Worm (Caenorhabditis elegans) whole organism, L2 larva: ENCODE data around the gene T26H5.9.
A peak's percentile ranks its signal among the peaks of the same experiment; 100 is the strongest.

Source experiments
- ama-1 ChIP-seq: fragments of 150-350 bp; optimal IDR thresholded peaks from 2 replicates; lab custom pipeline; 2018; ENCODE audit warnings: inconsistent platforms
- ceh-82 ChIP-seq: fragments of 150-350 bp; optimal IDR thresholded peaks from 2 replicates; lab custom pipeline; 2014; ENCODE audit warnings: missing biosample characterization, missing genetic modification characterization
- crh-2 ChIP-seq: sonication (generic microtip); optimal IDR thresholded peaks from 2 replicates; lab custom pipeline; 2017; ENCODE audit warnings: missing biosample characterization, missing genetic modification characterization
- fos-1 ChIP-seq: fragments of 150-350 bp; optimal IDR thresholded peaks from 2 replicates; lab custom pipeline; 2014; ENCODE audit warnings: missing biosample characterization, missing genetic modification characterization
- lin-13 ChIP-seq: fragments of 150-350 bp; optimal IDR thresholded peaks from 2 replicates; lab custom pipeline; 2014; ENCODE audit warnings: missing biosample characterization, missing genetic modification reagents, missing genetic modification characterization
- mab-5 ChIP-seq: fragments of 150-350 bp; optimal IDR thresholded peaks from 2 replicates; lab custom pipeline; 2014; ENCODE audit warnings: missing biosample characterization, missing genetic modification characterization
- mbf-1 ChIP-seq: sonication (generic microtip); optimal IDR thresholded peaks from 2 replicates; lab custom pipeline; 2017; ENCODE audit warnings: missing biosample characterization, missing genetic modification characterization
- nhr-77 ChIP-seq: fragments of 150-350 bp; optimal IDR thresholded peaks from 2 replicates; lab custom pipeline; 2014; ENCODE audit warnings: missing biosample characterization, missing genetic modification characterization
- unc-39 ChIP-seq: fragments of 150-350 bp; optimal IDR thresholded peaks from 2 replicates; lab custom pipeline; 2014; ENCODE audit warnings: missing biosample characterization, missing genetic modification characterization
- unc-55 ChIP-seq: fragments of 150-350 bp; sonication (generic microtip); optimal IDR thresholded peaks from 3 replicates; lab custom pipeline; 2014; ENCODE audit warnings: missing biosample characterization, missing genetic modification reagents, missing genetic modification characterization
- unc-62 ChIP-seq: fragments of 150-350 bp; optimal IDR thresholded peaks from 2 replicates; lab custom pipeline; 2014; ENCODE audit warnings: missing biosample characterization, missing genetic modification reagents, missing genetic modification characterization

DNA sequence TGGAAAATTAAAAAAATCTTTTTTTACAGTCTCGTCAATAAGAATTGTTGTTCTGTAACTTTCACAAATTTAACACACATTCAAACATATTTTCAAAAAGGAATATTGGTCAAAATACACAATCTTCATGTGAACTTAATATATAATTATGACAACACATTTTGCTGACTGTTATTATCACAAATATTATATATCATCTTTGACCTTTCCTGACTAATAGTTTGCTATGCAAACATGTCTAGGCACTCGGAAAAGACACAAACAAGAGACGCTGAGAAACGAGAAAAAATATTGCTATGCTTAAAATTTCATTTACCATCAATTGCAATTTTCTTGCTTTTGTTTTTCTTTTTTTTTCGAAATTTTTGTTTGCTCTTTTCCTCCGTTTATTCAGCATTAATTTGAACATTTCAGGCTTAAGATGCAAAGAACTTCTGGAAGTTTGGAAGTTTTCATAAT lies 42.8 kb upstream of the T26H5.9 start, which contains the start of gene fbxa-135:
- no peak for TF ChIP-seq unc-39
- no peak for TF ChIP-seq lin-13
- TF ChIP-seq unc-55 (GFP tag; lab: Kevin White, UChicago): no peak
- no peak for TF ChIP-seq ama-1 (lab: Kevin White, UChicago)
- no peak for TF ChIP-seq nhr-77 (tag; lab: Kevin White, UChicago)
- no peak for TF ChIP-seq mbf-1 (tag; lab: Kevin White, UChicago)
- no peak for TF ChIP-seq mab-5 (tag; lab: Kevin White, UChicago)
- no peak for TF ChIP-seq crh-2 (tag; lab: Kevin White, UChicago)
- no peak for TF ChIP-seq unc-62
- TF ChIP-seq fos-1 (tag; lab: Kevin White, UChicago): peak; percentile 16
- no peak for TF ChIP-seq ceh-82 (tag; lab: Kevin White, UChicago)
